Fruit fly (Drosophila melanogaster): ENCODE data around the gene RhoGAP71E.

The RhoGAP71E gene

dm6 chr3L:15587445-15588381 lies 947 bp upstream of the RhoGAP71E start, which contains the start of gene CG7656 (continued):
- no peak for TF ChIP-seq Fer2 (tag; optimal IDR thresholded peaks at IDR 0.05)
- no peak for TF ChIP-seq cwo (GFP tag; optimal IDR thresholded peaks at IDR 0.05)
- TF ChIP-seq CG2116 (GFP tag; optimal IDR thresholded peaks at IDR 0.05) = peak; percentile 51
- TF ChIP-seq Max (GFP tag; optimal IDR thresholded peaks at IDR 0.05) = peak; percentile 43
- no peak for TF ChIP-seq CG18262 (tag; optimal IDR thresholded peaks at IDR 0.05)
- TF ChIP-seq CG30403 (GFP tag; optimal IDR thresholded peaks at IDR 0.05) = peak; percentile 75
- no peak for TF ChIP-seq org-1 (GFP tag; optimal IDR thresholded peaks at IDR 0.05)
- TF ChIP-seq CrebB (tag; optimal IDR thresholded peaks at IDR 0.05) = peak; percentile 9
- peak; percentile 20 for TF ChIP-seq CG4820 (GFP tag; optimal IDR thresholded peaks at IDR 0.05)
- peak; percentile 71 for TF ChIP-seq CG14441 (GFP tag; IDR thresholded peaks at IDR 0.05)
- TF ChIP-seq CG18011 (GFP tag; optimal IDR thresholded peaks at IDR 0.05) = peak; percentile 40
- TF ChIP-seq Six4 (GFP tag; optimal IDR thresholded peaks at IDR 0.05) = peak; percentile 52
- no peak for TF ChIP-seq hkb (optimal IDR thresholded peaks at IDR 0.05)
- peak; percentile 75 for TF ChIP-seq hkb (GFP tag; IDR thresholded peaks at IDR 0.05)
- TF ChIP-seq CG9797 (GFP tag; optimal IDR thresholded peaks at IDR 0.05) = no peak
- no peak for TF ChIP-seq Usf (GFP tag; optimal IDR thresholded peaks at IDR 0.05)
- TF ChIP-seq Rx (GFP tag; IDR thresholded peaks at IDR 0.05) = 0 out of 2 replicates have a peak, but pooled peaks have one; percentile 10
- peak; percentile 94 for TF ChIP-seq CG11696 (GFP tag; IDR thresholded peaks at IDR 0.05)
- no peak for TF ChIP-seq CG14965 (GFP tag; optimal IDR thresholded peaks at IDR 0.05; ENCODE audit: borderline replicate concordance)
- TF ChIP-seq zfh2 (GFP tag; optimal IDR thresholded peaks at IDR 0.05) = peak; percentile 82
- no peak for TF ChIP-seq vnd (GFP tag; IDR thresholded peaks at IDR 0.05; ENCODE audit: partially characterized antibody)
- no peak for TF ChIP-seq fd64A (GFP tag; optimal IDR thresholded peaks at IDR 0.05)
- TF ChIP-seq CG10979 (tag; optimal IDR thresholded peaks at IDR 0.05) = peak; percentile 17
- peak; percentile 46 for TF ChIP-seq CG12391 (tag; optimal IDR thresholded peaks at IDR 0.05)
- no peak for TF ChIP-seq CG7839 (tag; optimal IDR thresholded peaks at IDR 0.05)
- peak; percentile 96 for TF ChIP-seq CG3281 (GFP tag; optimal IDR thresholded peaks at IDR 0.05)
- TF ChIP-seq CG7786 (GFP tag; optimal IDR thresholded peaks at IDR 0.05) = peak; percentile 75
- TF ChIP-seq CG15269 (tag; optimal IDR thresholded peaks at IDR 0.05) = peak; percentile 20
- no peak for TF ChIP-seq hbn (GFP tag; IDR thresholded peaks at IDR 0.05; ENCODE audit: partially characterized antibody)
- no peak for TF ChIP-seq zen2 (GFP tag; IDR thresholded peaks at IDR 0.05; ENCODE audit: partially characterized antibody)
- TF ChIP-seq ab (GFP tag; optimal IDR thresholded peaks at IDR 0.05) = peak; percentile 60
- TF ChIP-seq schlank (tag; optimal IDR thresholded peaks at IDR 0.05) = peak; percentile 47
- peak; percentile 11; the same call in 1 of the 2 replicates for TF ChIP-seq onecut (GFP tag; IDR thresholded peaks at IDR 0.05)
- TF ChIP-seq hb (GFP tag; IDR thresholded peaks at IDR 0.05; ENCODE audit: partially characterized antibody) = 0 out of 3 replicates have a peak, but pooled peaks have one; percentile 29
- TF ChIP-seq CG1529 (GFP tag; optimal IDR thresholded peaks at IDR 0.05) = no peak
- TF ChIP-seq sisA (GFP tag; IDR thresholded peaks at IDR 0.05) = peak; percentile 62
- no peak for TF ChIP-seq Hr39 (optimal IDR thresholded peaks at IDR 0.05)
- TF ChIP-seq E2f1 (GFP tag; IDR thresholded peaks at IDR 0.05) = peak; percentile 28; the same call in 1 of the 2 replicates
- peak; percentile 75 for TF ChIP-seq chm (GFP tag; IDR thresholded peaks at IDR 0.05)
- TF ChIP-seq CG10274 (GFP tag; optimal IDR thresholded peaks at IDR 0.05) = no peak
- TF ChIP-seq CG17361 (GFP tag; IDR thresholded peaks at IDR 0.05) = no peak
- no peak for TF ChIP-seq Hey (tag; optimal IDR thresholded peaks at IDR 0.05)
- TF ChIP-seq CG11085 (GFP tag; IDR thresholded peaks at IDR 0.05) = no peak
- TF ChIP-seq Hr51 (GFP tag; optimal IDR thresholded peaks at IDR 0.05) = peak; percentile 4 to 82
- TF ChIP-seq gt (GFP tag; IDR thresholded peaks at IDR 0.05) = no peak; the same call in 1 of the 2 replicates
- peak; percentile 23 for TF ChIP-seq Sin3A (optimal IDR thresholded peaks at IDR 0.05)
- TF ChIP-seq Atf3 (GFP tag; optimal IDR thresholded peaks at IDR 0.05) = peak; percentile 70
- TF ChIP-seq cato (GFP tag; optimal IDR thresholded peaks at IDR 0.05; ENCODE audit: borderline replicate concordance) = no peak
- no peak for TF ChIP-seq jing (GFP tag; optimal IDR thresholded peaks at IDR 0.05)

Data from whole organism, embryonic.